Worm (Caenorhabditis elegans) whole organism, L3 larva: ENCODE measurements around the gene M106.2.

Experiments used
- ceh-28 ChIP-seq: fragments of 150-350 bp; optimal IDR thresholded peaks from 2 replicates; lab custom pipeline; 2014; ENCODE audit warnings: missing biosample characterization, missing genetic modification reagents, missing genetic modification characterization
- elt-3 ChIP-seq, 3 experiments: fragments of 150-350 bp in 1 of 3; sonication (generic microtip) in 2 of 3; optimal IDR thresholded peaks; 2 replicates in 2 of 3; 4 replicates in 1 of 3; lab custom pipeline; 2014 to 2017; ENCODE audit warnings: missing biosample characterization in 3 of 3, missing genetic modification characterization in 3 of 3
- mdl-1 ChIP-seq: fragments of 150-350 bp; optimal IDR thresholded peaks from 2 replicates; lab custom pipeline; 2014; ENCODE audit warnings: missing biosample characterization, missing genetic modification characterization
- nfya-1 ChIP-seq: sonication (generic microtip); optimal IDR thresholded peaks from 2 replicates; lab custom pipeline; 2017; ENCODE audit warnings: missing genetic modification characterization, mild to moderate bottlenecking, missing compliant biosample characterization, antibody characterized with exemption, moderate library complexity; ENCODE audit not compliant: insufficient read depth
- snpc-4 ChIP-seq: fragments of 150-350 bp; optimal IDR thresholded peaks from 2 replicates; lab custom pipeline; 2014; ENCODE audit warnings: missing biosample characterization, missing genetic modification characterization

DNA sequence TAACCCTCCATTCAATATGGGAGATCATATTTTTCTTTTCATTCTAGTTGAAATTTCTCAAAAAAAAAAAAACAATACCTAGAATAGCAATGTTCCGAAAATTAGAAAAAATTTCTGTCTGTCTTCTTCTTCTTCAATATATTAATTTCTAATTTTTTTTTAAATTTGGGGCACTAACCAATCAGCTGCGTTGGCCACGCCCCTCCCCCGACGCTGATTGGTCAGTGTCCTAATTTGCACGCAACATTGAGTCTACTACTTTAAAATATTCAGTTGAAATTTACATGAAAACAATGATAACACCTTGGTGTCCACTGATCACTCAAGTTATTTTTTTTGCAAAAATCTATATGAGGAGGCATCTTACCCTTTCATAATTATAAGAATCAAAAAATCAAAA is 46.2 kb upstream of the M106.2 start:
- TF ChIP-seq snpc-4 (no peak), nfya-1 (tag; lab: Kevin White, UChicago) (peak; percentile 71), ceh-28 (tag; lab: Kevin White, UChicago) (no peak), elt-3 (tag; optimal IDR thresholded peaks at IDR 0.05; lab: Kevin White, UChicago) (no peak), mdl-1 (tag; lab: Kevin White, UChicago) (no peak)
